Worm (Caenorhabditis elegans): ENCODE measurements around the gene daf-18.

DNA sequence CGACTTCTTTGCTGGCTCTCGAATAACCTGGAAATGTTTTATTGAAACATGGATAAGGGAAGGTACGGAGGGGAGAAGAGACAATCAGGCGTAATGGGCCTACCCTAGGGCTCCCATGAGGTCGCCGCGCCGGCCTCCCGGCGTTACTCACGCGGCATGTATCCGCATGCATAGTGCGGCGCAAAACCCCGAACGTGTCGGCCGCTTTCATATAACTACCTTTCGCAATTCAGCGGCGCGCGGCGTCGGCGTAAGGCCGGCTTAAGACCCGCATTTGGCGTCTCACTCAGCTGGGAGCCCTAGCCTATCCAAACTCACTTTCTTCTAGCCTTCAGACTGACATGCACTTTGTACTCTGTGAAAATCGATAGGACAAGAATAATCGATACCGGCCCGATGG is 37.1 kb upstream of the daf-18 start:
- TF ChIP-seq tbx-37 (GFP tag; conservative IDR thresholded peaks at IDR 0.05), result no peak
- no peak for TF ChIP-seq ama-1 (optimal IDR thresholded peaks at IDR 0.05)
- no peak for TF ChIP-seq pes-1 (GFP tag; IDR thresholded peaks at IDR 0.05)
- TF ChIP-seq flt-1 (GFP tag; IDR thresholded peaks at IDR 0.05), result no peak
- TF ChIP-seq F13C5.2 (tag; optimal IDR thresholded peaks at IDR 0.05), result no peak
- TF ChIP-seq ceh-13 (GFP tag; optimal IDR thresholded peaks at IDR 0.05), result no peak
- no peak for TF ChIP-seq B0310.2 (tag; optimal IDR thresholded peaks at IDR 0.05)

All from whole organism, early embryonic.